Worm (Caenorhabditis elegans): ENCODE results near the gene eef-1B.1.

- no peak for TF ChIP-seq cog-1 (tag; optimal IDR thresholded peaks at IDR 0.05)
- no peak for TF ChIP-seq flt-1 (GFP tag; IDR thresholded peaks at IDR 0.05)
- no peak for TF ChIP-seq med-1 (GFP tag; optimal IDR thresholded peaks at IDR 0.05; ENCODE audit: insufficient read depth)
Measured at ce11 chrIII:8022077-8022476, 48.9 kb upstream of the eef-1B.1 start, which contains the start of gene F44B9.2.
